Worm (Caenorhabditis elegans): ENCODE results near the gene cri-2.

ce11 chrV:8235331-8235730 lies 33.7 kb downstream of the cri-2 start:
- TF ChIP-seq ceh-45 (GFP tag; IDR thresholded peaks at IDR 0.05): no peak
- TF ChIP-seq nhr-232 (tag; optimal IDR thresholded peaks at IDR 0.05): peak; percentile 46
- TF ChIP-seq nfya-1 (tag; optimal IDR thresholded peaks at IDR 0.05): no peak
- TF ChIP-seq tbx-2 (tag; optimal IDR thresholded peaks at IDR 0.05): no peak
- no peak for TF ChIP-seq unc-86 (tag; optimal IDR thresholded peaks at IDR 0.05)
- TF ChIP-seq K02D7.2 (tag; optimal IDR thresholded peaks at IDR 0.05): no peak
- no peak for TF ChIP-seq ama-1 (optimal IDR thresholded peaks at IDR 0.05)
- no peak for TF ChIP-seq nhr-11 (tag; optimal IDR thresholded peaks at IDR 0.05)
- TF ChIP-seq F13H6.1 (tag; optimal IDR thresholded peaks at IDR 0.05): no peak
- no peak for TF ChIP-seq pha-4 (tag; optimal IDR thresholded peaks at IDR 0.05)
- no peak for TF ChIP-seq ceh-48 (tag; optimal IDR thresholded peaks at IDR 0.05)
